Fruit fly (Drosophila melanogaster) whole organism, embryonic: Measurements from ENCODE around the gene CG6481.

Experiments
- B-H2 ChIP-seq: fragments of 200-800 bp; sonication (Bioruptor generic); optimal IDR thresholded peaks from 2 replicates; lab custom pipeline; 2018; ENCODE audit warnings: missing biosample characterization, mild to moderate bottlenecking, missing genetic modification characterization
- CG12391 ChIP-seq: fragments of 200-800 bp; sonication (Bioruptor generic); optimal IDR thresholded peaks from 3 replicates; lab custom pipeline; 2018; ENCODE audit warnings: missing biosample characterization, mild to moderate bottlenecking, missing genetic modification characterization, moderate library complexity
- Elba2 ChIP-seq: fragments of 200-800 bp; sonication (Bioruptor generic); optimal IDR thresholded peaks from 3 replicates; lab custom pipeline; 2016; ENCODE audit warnings: missing biosample characterization, missing genetic modification characterization
- bab2 ChIP-seq: fragments of 200-800 bp; sonication (Bioruptor generic); optimal IDR thresholded peaks from 2 replicates; lab custom pipeline; 2016; ENCODE audit warnings: missing biosample characterization, missing genetic modification characterization

- TF ChIP-seq CG12391 = no peak
- no peak for TF ChIP-seq B-H2
- TF ChIP-seq Elba2 (GFP tag; lab: Kevin White, UChicago) = no peak
- TF ChIP-seq bab2 = no peak
Observed at dm6 chrX:18482537-18482936, 39.7 kb downstream of the CG6481 start.
